Worm (Caenorhabditis elegans) whole organism, early embryonic: ENCODE results near the gene ZK622.1.

Experiments
- aly-1 ChIP-seq: sonication (generic microtip); optimal IDR thresholded peaks from 2 replicates; lab custom pipeline; 2016; ENCODE audit warnings: missing genetic modification characterization, missing compliant biosample characterization
- ama-1 ChIP-seq: fragments of 150-350 bp; optimal IDR thresholded peaks from 2 replicates; lab custom pipeline; 2014
- ceh-13 ChIP-seq: fragments of 200-800 bp; sonication (Bioruptor generic); optimal IDR thresholded peaks from 2 replicates; lab custom pipeline; 2018; ENCODE audit warnings: mild to moderate bottlenecking, missing genetic modification characterization, missing compliant biosample characterization
- ceh-36 ChIP-seq: sonication (generic microtip); optimal IDR thresholded peaks from 2 replicates; lab custom pipeline; 2016; ENCODE audit warnings: missing genetic modification characterization, inconsistent platforms, missing compliant biosample characterization
- flt-1 ChIP-seq: fragments of 200-800 bp; sonication (Bioruptor generic); IDR thresholded peaks from 2 replicates; pipeline ENCODE4 v1.3.6; 2022; ENCODE audit warnings: missing genetic modification characterization, missing compliant biosample characterization
- hmg-4 ChIP-seq: fragments of 200-800 bp; sonication (Bioruptor generic); optimal IDR thresholded peaks from 2 replicates; lab custom pipeline; 2018; ENCODE audit warnings: mild to moderate bottlenecking, missing genetic modification characterization, missing compliant biosample characterization
- pes-1 ChIP-seq: fragments of 200-800 bp; sonication (Bioruptor generic); IDR thresholded peaks from 2 replicates; pipeline ENCODE4 v1.3.6; 2022; ENCODE audit warnings: missing genetic modification reagents, missing genetic modification characterization, missing compliant biosample characterization
- scrt-1 ChIP-seq: fragments of 200-800 bp; sonication (Bioruptor generic); IDR thresholded peaks from 2 replicates; pipeline ENCODE4 v1.3.6; 2022; ENCODE audit warnings: missing genetic modification characterization, missing compliant biosample characterization
- sea-1 ChIP-seq: fragments of 200-800 bp; sonication (Bioruptor generic); conservative IDR thresholded peaks from 2 replicates; pipeline ENCODE4 v1.3.6; 2022; ENCODE audit warnings: missing genetic modification characterization, missing compliant biosample characterization
- tbx-11 ChIP-seq: fragments of 200-800 bp; sonication (Bioruptor generic); IDR thresholded peaks from 2 replicates; pipeline ENCODE4 v1.3.6; 2022; ENCODE audit warnings: missing genetic modification characterization, missing compliant biosample characterization
- tra-4 ChIP-seq: sonication (generic microtip); optimal IDR thresholded peaks from 2 replicates; lab custom pipeline; 2017; ENCODE audit warnings: missing genetic modification characterization, missing compliant biosample characterization

DNA sequence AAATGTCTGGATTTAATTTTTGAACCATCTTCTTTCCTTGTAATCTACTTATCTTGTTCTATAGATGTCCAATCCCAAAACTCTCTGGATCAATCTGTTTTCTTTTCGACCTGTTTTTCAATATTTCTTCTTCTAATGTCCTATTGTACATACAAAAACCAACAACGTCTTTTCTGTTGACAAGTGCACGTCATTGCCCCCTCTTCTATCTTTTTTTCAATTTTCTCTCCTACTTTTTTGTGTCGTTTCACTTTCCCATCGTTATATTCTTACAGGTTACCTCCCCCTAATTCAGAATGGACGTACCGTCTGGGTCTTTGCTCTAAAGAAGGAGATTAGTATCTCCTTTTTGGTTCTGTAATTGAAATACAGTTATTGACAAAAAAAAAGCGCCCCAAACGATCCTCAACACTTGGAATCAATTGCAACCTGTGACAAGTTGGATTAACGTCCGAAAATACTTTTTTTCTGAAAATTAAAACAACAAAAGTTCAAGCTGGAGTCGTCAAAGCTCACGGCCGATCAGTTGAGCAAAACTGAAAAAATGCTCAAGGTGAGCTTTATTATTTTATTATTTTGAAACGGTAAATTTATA, 29.2 kb downstream of the ZK622.1 start, which contains the start of gene vhp-1:
- TF ChIP-seq tra-4 (tag; lab: Kevin White, UChicago) (no peak), ceh-13 (GFP tag; lab: Kevin White, UChicago) (no peak), ceh-36 (no peak), scrt-1 (GFP tag; lab: Robert Waterston, UW) (no peak), tbx-11 (no peak), hmg-4 (GFP tag; lab: Kevin White, UChicago) (no peak), pes-1 (GFP tag; lab: Robert Waterston, UW) (no peak), flt-1 (GFP tag; lab: Robert Waterston, UW) (no peak), sea-1 (GFP tag; lab: Robert Waterston, UW) (no peak), ama-1 (lab: Kevin White, UChicago) (no peak), aly-1 (tag; lab: Kevin White, UChicago) (no peak)
